Fruit fly (Drosophila melanogaster) Kc167 (cell line): ENCODE results near the gene CG10019.

ENCODE experiments used
- Myc ChIP-seq: fragments of >200 bp; optimal IDR thresholded peaks from 2 replicates; lab custom pipeline; 2017; ENCODE audit warnings: missing external identifiers
- h ChIP-seq: fragments of >200 bp; optimal IDR thresholded peaks from 3 replicates; lab custom pipeline; 2018; ENCODE audit warnings: missing external identifiers
- insv ChIP-seq: fragments of >200 bp; optimal IDR thresholded peaks from 3 replicates; lab custom pipeline; 2018; ENCODE audit warnings: missing external identifiers

- TF ChIP-seq Myc (lab: Kevin White, UChicago), result no peak
- no peak for TF ChIP-seq insv (lab: Kevin White, UChicago)
- no peak for TF ChIP-seq h (lab: Kevin White, UChicago)
These were observed 7.4 kb downstream of the CG10019 start for dm6 chr2L:3737682-3738081.
